Worm (Caenorhabditis elegans) whole organism, L2 larva: ENCODE measurements around the gene lmtr-3.
A peak's percentile ranks its signal among the peaks of the same experiment; 100 is the strongest.

Experiments used
- C34F6.9 ChIP-seq: fragments of 150-350 bp; optimal IDR thresholded peaks from 2 replicates; lab custom pipeline; 2014; ENCODE audit warnings: missing biosample characterization, missing genetic modification characterization
- F13H6.1 ChIP-seq: sonication (generic microtip); optimal IDR thresholded peaks from 2 replicates; lab custom pipeline; 2016; ENCODE audit warnings: missing genetic modification characterization, missing compliant biosample characterization
- R02D3.7 ChIP-seq: fragments of 150-350 bp; optimal IDR thresholded peaks from 2 replicates; lab custom pipeline; 2014; ENCODE audit warnings: missing biosample characterization, missing genetic modification characterization
- Y55F3AM.14 ChIP-seq: fragments of 200-800 bp; sonication (Bioruptor generic); optimal IDR thresholded peaks from 2 replicates; lab custom pipeline; 2018; ENCODE audit warnings: mild to moderate bottlenecking, missing genetic modification characterization, missing compliant biosample characterization
- ZK546.5 ChIP-seq: sonication (generic microtip); optimal IDR thresholded peaks from 2 replicates; lab custom pipeline; 2017; ENCODE audit warnings: missing biosample characterization, missing genetic modification characterization
- alr-1 ChIP-seq: fragments of 150-350 bp; optimal IDR thresholded peaks from 2 replicates; lab custom pipeline; 2014; ENCODE audit warnings: missing biosample characterization, missing genetic modification characterization
- aly-2 ChIP-seq: fragments of 150-350 bp; optimal IDR thresholded peaks from 2 replicates; lab custom pipeline; 2014; ENCODE audit warnings: missing biosample characterization, missing genetic modification characterization
- ama-1 ChIP-seq: fragments of 150-350 bp; optimal IDR thresholded peaks from 2 replicates; lab custom pipeline; 2018; ENCODE audit warnings: inconsistent platforms
- blmp-1 ChIP-seq: sonication (generic microtip); optimal IDR thresholded peaks from 2 replicates; lab custom pipeline; 2017; ENCODE audit warnings: missing genetic modification characterization, mild to moderate bottlenecking, missing compliant biosample characterization, antibody characterized with exemption, moderate library complexity; ENCODE audit not compliant: insufficient read depth
- ceh-16 ChIP-seq: fragments of 150-350 bp; optimal IDR thresholded peaks from 2 replicates; lab custom pipeline; 2014; ENCODE audit warnings: missing biosample characterization, missing genetic modification characterization
- ceh-82 ChIP-seq: fragments of 150-350 bp; optimal IDR thresholded peaks from 2 replicates; lab custom pipeline; 2014; ENCODE audit warnings: missing biosample characterization, missing genetic modification characterization
- crh-2 ChIP-seq: sonication (generic microtip); optimal IDR thresholded peaks from 2 replicates; lab custom pipeline; 2017; ENCODE audit warnings: missing biosample characterization, missing genetic modification characterization
- dmd-4 ChIP-seq: sonication (generic microtip); optimal IDR thresholded peaks from 2 replicates; lab custom pipeline; 2017; ENCODE audit warnings: missing biosample characterization, missing genetic modification characterization
- egl-27 ChIP-seq: sonication (generic microtip); optimal IDR thresholded peaks from 3 replicates; lab custom pipeline; 2017; ENCODE audit warnings: missing biosample characterization, missing genetic modification reagents, missing genetic modification characterization
- elt-1 ChIP-seq: fragments of 150-350 bp; optimal IDR thresholded peaks from 2 replicates; lab custom pipeline; 2014; ENCODE audit warnings: missing biosample characterization, missing genetic modification characterization
- elt-3 ChIP-seq: sonication (generic microtip); optimal IDR thresholded peaks from 2 replicates; lab custom pipeline; 2017; ENCODE audit warnings: missing biosample characterization, missing genetic modification characterization
- fos-1 ChIP-seq: fragments of 150-350 bp; optimal IDR thresholded peaks from 2 replicates; lab custom pipeline; 2014; ENCODE audit warnings: missing biosample characterization, missing genetic modification characterization
- gmeb-1 ChIP-seq: fragments of 150-350 bp; optimal IDR thresholded peaks from 2 replicates; lab custom pipeline; 2014; ENCODE audit warnings: missing biosample characterization, missing genetic modification characterization
- lin-13 ChIP-seq: fragments of 150-350 bp; optimal IDR thresholded peaks from 2 replicates; lab custom pipeline; 2014; ENCODE audit warnings: missing biosample characterization, missing genetic modification reagents, missing genetic modification characterization
- lin-39 ChIP-seq: fragments of 150-350 bp; optimal IDR thresholded peaks from 2 replicates; lab custom pipeline; 2014; ENCODE audit warnings: missing biosample characterization, missing genetic modification reagents, missing genetic modification characterization
- lsy-2 ChIP-seq, 2 experiments: fragments of 150-350 bp in 1 of 2; sonication (generic microtip) in 1 of 2; optimal IDR thresholded peaks; 2 replicates each; lab custom pipeline; 2014 to 2017; ENCODE audit warnings: missing biosample characterization in 2 of 2, missing genetic modification characterization in 2 of 2
- mbf-1 ChIP-seq: sonication (generic microtip); optimal IDR thresholded peaks from 2 replicates; lab custom pipeline; 2017; ENCODE audit warnings: missing biosample characterization, missing genetic modification characterization
- mdl-1 ChIP-seq, 2 experiments: fragments of 150-350 bp in 1 of 2; sonication (generic microtip) in 1 of 2; optimal IDR thresholded peaks; 2 replicates each; lab custom pipeline; 2017; ENCODE audit warnings: missing biosample characterization in 2 of 2, missing genetic modification characterization in 2 of 2
- nhr-10 ChIP-seq: sonication (generic microtip); optimal IDR thresholded peaks from 2 replicates; lab custom pipeline; 2017; ENCODE audit warnings: missing biosample characterization, missing genetic modification characterization
- nhr-12 ChIP-seq: fragments of 150-350 bp; optimal IDR thresholded peaks from 2 replicates; lab custom pipeline; 2014; ENCODE audit warnings: missing biosample characterization, missing genetic modification characterization
- nhr-129 ChIP-seq: fragments of 150-350 bp; optimal IDR thresholded peaks from 2 replicates; lab custom pipeline; 2014; ENCODE audit warnings: missing biosample characterization, missing genetic modification characterization
- nhr-21 ChIP-seq: fragments of 150-350 bp; optimal IDR thresholded peaks from 2 replicates; lab custom pipeline; 2014; ENCODE audit warnings: missing biosample characterization, missing genetic modification characterization
- nhr-23 ChIP-seq: fragments of 150-350 bp; optimal IDR thresholded peaks from 2 replicates; lab custom pipeline; 2014; ENCODE audit warnings: missing biosample characterization, missing genetic modification reagents, missing genetic modification characterization
- nhr-237 ChIP-seq: fragments of 150-350 bp; optimal IDR thresholded peaks from 2 replicates; lab custom pipeline; 2014; ENCODE audit warnings: missing biosample characterization, missing genetic modification characterization
- nhr-25 ChIP-seq: fragments of 150-350 bp; sonication (generic microtip); optimal IDR thresholded peaks from 3 replicates; lab custom pipeline; 2014; ENCODE audit warnings: missing biosample characterization, missing genetic modification characterization
- nhr-6 ChIP-seq: fragments of 150-350 bp; optimal IDR thresholded peaks from 2 replicates; lab custom pipeline; 2014; ENCODE audit warnings: missing biosample characterization, missing genetic modification characterization
- nhr-77 ChIP-seq: fragments of 150-350 bp; optimal IDR thresholded peaks from 2 replicates; lab custom pipeline; 2014; ENCODE audit warnings: missing biosample characterization, missing genetic modification characterization
- peb-1 ChIP-seq: fragments of 150-350 bp; optimal IDR thresholded peaks from 2 replicates; lab custom pipeline; 2014; ENCODE audit warnings: missing biosample characterization, missing genetic modification characterization
- sem-4 ChIP-seq: fragments of 150-350 bp; optimal IDR thresholded peaks from 2 replicates; lab custom pipeline; 2014; ENCODE audit warnings: missing biosample characterization, missing genetic modification reagents, missing genetic modification characterization
- sma-3 ChIP-seq: sonication (generic microtip); optimal IDR thresholded peaks from 2 replicates; lab custom pipeline; 2016; ENCODE audit warnings: missing genetic modification reagents, missing genetic modification characterization, missing compliant biosample characterization
- sma-9 ChIP-seq, 2 experiments: fragments of 150-350 bp in 1 of 2; sonication (generic microtip) in 1 of 2; optimal IDR thresholded peaks; 2 replicates each; lab custom pipeline; 2014 to 2016; ENCODE audit warnings: missing genetic modification characterization in 2 of 2, mild to moderate bottlenecking in 1 of 2, missing biosample characterization in 1 of 2, missing compliant biosample characterization in 1 of 2, missing genetic modification reagents in 1 of 2, moderate library complexity in 1 of 2
- snpc-4 ChIP-seq: fragments of 150-350 bp; optimal IDR thresholded peaks from 2 replicates; lab custom pipeline; 2014; ENCODE audit warnings: missing biosample characterization, missing genetic modification characterization
- unc-39 ChIP-seq: fragments of 150-350 bp; optimal IDR thresholded peaks from 2 replicates; lab custom pipeline; 2014; ENCODE audit warnings: missing biosample characterization, missing genetic modification characterization
- unc-55 ChIP-seq: fragments of 150-350 bp; sonication (generic microtip); optimal IDR thresholded peaks from 3 replicates; lab custom pipeline; 2014; ENCODE audit warnings: missing biosample characterization, missing genetic modification reagents, missing genetic modification characterization
- unc-62 ChIP-seq: fragments of 150-350 bp; optimal IDR thresholded peaks from 2 replicates; lab custom pipeline; 2014; ENCODE audit warnings: missing biosample characterization, missing genetic modification reagents, missing genetic modification characterization
- zag-1 ChIP-seq: fragments of 150-350 bp; optimal IDR thresholded peaks from 2 replicates; lab custom pipeline; 2014; ENCODE audit warnings: missing biosample characterization, missing genetic modification characterization
- ztf-1 ChIP-seq: fragments of 200-800 bp; sonication (Bioruptor generic); conservative IDR thresholded peaks from 2 replicates; pipeline ENCODE4 v1.3.6; 2022; ENCODE audit warnings: missing genetic modification characterization, missing compliant biosample characterization
- ztf-4 ChIP-seq: fragments of 150-350 bp; optimal IDR thresholded peaks from 2 replicates; lab custom pipeline; 2014; ENCODE audit warnings: missing biosample characterization, missing genetic modification characterization

lmtr-3 gene

DNA sequence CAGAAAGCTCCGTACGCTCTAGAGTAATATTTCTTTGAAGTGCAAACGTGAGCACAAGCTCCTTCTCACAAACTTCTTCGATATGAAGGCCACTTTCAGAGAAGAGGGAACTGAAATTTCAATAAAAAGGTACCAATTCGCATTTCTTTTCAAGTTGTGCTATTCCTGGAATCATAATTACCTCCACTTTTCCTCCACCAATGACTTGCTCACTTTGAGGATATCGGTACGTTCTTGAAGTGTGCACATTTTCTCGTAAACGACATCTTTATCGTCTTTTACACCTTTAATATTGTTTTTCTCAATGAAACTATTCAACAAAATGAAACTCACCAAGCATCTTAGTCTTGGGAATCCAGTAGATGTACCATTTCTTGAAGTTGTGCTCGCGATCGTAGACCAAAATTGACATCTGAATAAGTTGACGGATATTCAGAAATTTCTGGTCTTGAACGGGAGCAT is 4.7 kb upstream of the lmtr-3 start, which contains the start of gene scb-1:
Gene scb-1, minus strand, starts transcription at position 412 of the 462 bp plus-strand sequence.
- TF ChIP-seq snpc-4 (tag; lab: Kevin White, UChicago) (no peak), nhr-25 (tag; lab: Kevin White, UChicago) (peak; percentile 8), crh-2 (tag; lab: Kevin White, UChicago) (no peak), nhr-129 (peak; percentile 2), Y55F3AM.14 (GFP tag; lab: Kevin White, UChicago) (peak; percentile 26)

DNA sequence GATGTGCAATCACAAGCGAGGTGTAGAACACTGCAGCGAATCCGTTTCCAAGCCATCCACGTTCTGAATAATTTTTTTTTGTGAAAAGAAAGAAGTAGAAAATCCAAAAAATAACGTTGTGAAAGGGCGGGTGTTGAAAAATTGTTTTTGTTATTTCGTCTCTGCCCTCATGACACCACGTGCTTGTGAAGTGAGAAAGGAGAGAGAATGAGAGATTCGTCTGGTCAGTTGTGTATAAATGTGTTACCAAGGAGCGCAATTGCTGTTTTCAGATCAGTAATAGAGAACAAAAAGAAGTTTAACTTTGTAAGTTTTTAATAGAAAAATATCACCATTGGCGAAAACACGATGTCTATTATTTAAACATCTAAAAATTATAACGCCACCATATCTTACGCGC is 2.7 kb upstream of the lmtr-3 start:
- no peak for TF ChIP-seq unc-39 (tag; lab: Kevin White, UChicago)
- peak; percentile 24 for TF ChIP-seq unc-55
- no peak for TF ChIP-seq lin-13 (GFP tag; lab: Kevin White, UChicago)
- TF ChIP-seq dmd-4: no peak
- TF ChIP-seq ceh-82 (tag; lab: Kevin White, UChicago): no peak
- no peak for TF ChIP-seq alr-1
- TF ChIP-seq nhr-25 (tag; lab: Kevin White, UChicago): peak; percentile 60
- no peak for TF ChIP-seq peb-1 (tag; lab: Kevin White, UChicago)
- TF ChIP-seq nhr-10 (tag; lab: Kevin White, UChicago): no peak
- no peak for TF ChIP-seq ztf-1
- peak; percentile 85 for TF ChIP-seq nhr-129
- peak; percentile 74 for TF ChIP-seq C34F6.9
- peak; percentile 39 for TF ChIP-seq sma-9 (GFP tag; optimal IDR thresholded peaks at IDR 0.05; lab: Kevin White, UChicago)
- TF ChIP-seq sma-9 (tag; optimal IDR thresholded peaks at IDR 0.05; lab: Kevin White, UChicago): no peak
- TF ChIP-seq nhr-21 (tag; lab: Kevin White, UChicago): no peak
- no peak for TF ChIP-seq ceh-16 (tag; lab: Kevin White, UChicago)
- TF ChIP-seq sem-4 (tag; lab: Kevin White, UChicago): no peak
- TF ChIP-seq elt-3 (tag; lab: Kevin White, UChicago): no peak
- TF ChIP-seq unc-62: no peak
- no peak for TF ChIP-seq nhr-6 (tag; lab: Kevin White, UChicago)
- no peak for TF ChIP-seq ZK546.5 (tag; lab: Kevin White, UChicago)
- no peak for TF ChIP-seq egl-27 (tag; lab: Kevin White, UChicago)
- TF ChIP-seq aly-2 (tag; lab: Kevin White, UChicago): no peak
- no peak for TF ChIP-seq nhr-237 (tag; lab: Kevin White, UChicago)
- TF ChIP-seq crh-2 (tag; lab: Kevin White, UChicago): peak; percentile 34
- no peak for TF ChIP-seq lin-39 (tag; lab: Kevin White, UChicago)
- no peak for TF ChIP-seq gmeb-1 (tag; lab: Kevin White, UChicago)
- no peak for TF ChIP-seq blmp-1 (tag; lab: Kevin White, UChicago)
- no peak for TF ChIP-seq mbf-1 (tag; lab: Kevin White, UChicago)
- peak; percentile 9 for TF ChIP-seq ama-1
- TF ChIP-seq fos-1 (tag; lab: Kevin White, UChicago): peak; percentile 23
- peak in 1 of 2 experiments; percentile 62 for TF ChIP-seq lsy-2 (tag; optimal IDR thresholded peaks at IDR 0.05; lab: Kevin White, UChicago)
- no peak for TF ChIP-seq nhr-12 (tag; lab: Kevin White, UChicago)
- peak; percentile 3 for TF ChIP-seq F13H6.1
- TF ChIP-seq mdl-1 (tag; optimal IDR thresholded peaks at IDR 0.05; lab: Kevin White, UChicago): peak; percentile 42 to 61
- no peak for TF ChIP-seq elt-1 (tag; lab: Kevin White, UChicago)
- TF ChIP-seq sma-3 (GFP tag; lab: Kevin White, UChicago): no peak
- no peak for TF ChIP-seq nhr-23 (tag; lab: Kevin White, UChicago)
- TF ChIP-seq zag-1 (tag; lab: Kevin White, UChicago): no peak
- TF ChIP-seq snpc-4 (tag; lab: Kevin White, UChicago): no peak

DNA sequence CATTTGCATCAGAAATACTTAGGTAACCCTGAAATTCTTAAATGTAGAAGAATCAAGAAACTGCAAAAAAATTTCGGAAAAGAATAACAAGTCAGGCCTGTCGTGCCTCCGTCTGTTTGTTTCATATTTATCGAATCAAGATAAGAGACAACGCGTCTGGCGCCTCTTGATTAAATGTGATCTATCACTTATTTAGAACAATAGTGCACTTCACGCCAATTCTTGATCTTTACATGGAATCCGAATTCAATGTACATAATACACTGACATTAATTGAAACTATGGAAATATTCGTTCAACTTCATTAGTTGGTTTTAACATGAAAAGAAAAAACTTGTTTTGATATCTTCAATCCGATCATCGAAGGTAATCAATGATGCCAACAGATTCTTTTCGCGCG is 1.5 kb upstream of the lmtr-3 start, which contains the start of gene mboa-2:
Gene mboa-2, minus strand, starts transcription at position 28 of the 400 bp plus-strand sequence.
- TF ChIP-seq nhr-25 (tag; lab: Kevin White, UChicago): peak; percentile 30
- peak; percentile 22 for TF ChIP-seq nhr-77 (tag; lab: Kevin White, UChicago)
- peak; percentile 37 for TF ChIP-seq gmeb-1 (tag; lab: Kevin White, UChicago)
- no peak for TF ChIP-seq ceh-82 (tag; lab: Kevin White, UChicago)
- peak; percentile 50 for TF ChIP-seq crh-2 (tag; lab: Kevin White, UChicago)
- TF ChIP-seq R02D3.7: no peak
- TF ChIP-seq unc-62: no peak
- TF ChIP-seq sem-4 (tag; lab: Kevin White, UChicago): peak; percentile 25
- TF ChIP-seq lsy-2 (tag; optimal IDR thresholded peaks at IDR 0.05; lab: Kevin White, UChicago): peak; percentile 23 to 41
- no peak for TF ChIP-seq zag-1 (tag; lab: Kevin White, UChicago)
- TF ChIP-seq nhr-129: peak; percentile 43
- TF ChIP-seq nhr-6 (tag; lab: Kevin White, UChicago): peak; percentile 59
- peak; percentile 58 for TF ChIP-seq sma-3 (GFP tag; lab: Kevin White, UChicago)
- peak; percentile 72 for TF ChIP-seq lin-13 (GFP tag; lab: Kevin White, UChicago)
- TF ChIP-seq peb-1 (tag; lab: Kevin White, UChicago): no peak
- TF ChIP-seq sma-9 (GFP tag; optimal IDR thresholded peaks at IDR 0.05; lab: Kevin White, UChicago): peak; percentile 51
- no peak for TF ChIP-seq sma-9 (tag; optimal IDR thresholded peaks at IDR 0.05; lab: Kevin White, UChicago)
- no peak for TF ChIP-seq nhr-10 (tag; lab: Kevin White, UChicago)
- TF ChIP-seq ceh-16 (tag; lab: Kevin White, UChicago): no peak
- no peak for TF ChIP-seq ztf-1
- TF ChIP-seq F13H6.1: peak; percentile 28
- no peak for TF ChIP-seq fos-1 (tag; lab: Kevin White, UChicago)
- TF ChIP-seq ZK546.5 (tag; lab: Kevin White, UChicago): no peak
- TF ChIP-seq ama-1: no peak
- peak; percentile 56 for TF ChIP-seq ztf-4 (tag; lab: Kevin White, UChicago)
